1 fruit fly cellular context compared by ENCODE assay signal in the genomic region with DNA sequence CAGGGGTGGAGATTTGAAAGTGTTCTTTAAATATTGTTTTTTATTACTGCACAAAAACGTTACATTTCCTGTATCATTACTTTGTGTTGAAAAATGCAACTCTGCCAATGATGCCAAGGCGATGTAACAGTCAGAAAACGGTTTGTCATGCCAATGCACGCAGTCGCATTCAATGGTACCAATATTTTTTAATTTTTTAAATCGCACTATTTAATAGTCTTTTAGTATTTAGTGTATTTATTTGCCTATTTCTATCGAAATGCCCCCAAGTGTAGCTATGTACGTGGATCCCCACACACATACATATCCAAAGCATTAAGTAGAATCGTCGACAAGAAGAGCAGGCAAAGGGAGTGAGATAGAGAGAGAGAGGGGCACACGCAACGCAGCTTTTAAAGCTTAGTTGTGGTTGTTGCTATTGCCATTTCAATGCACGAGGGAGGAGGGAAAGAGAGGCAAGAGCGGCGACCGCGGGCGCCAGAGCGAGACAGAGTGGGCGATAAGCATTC.
TF ChIP-seq lines count a peak whose summit lies in the region.

No protein-coding gene starts in this region.

TF ChIP-seq in whole organism, prepupa, 60 proteins besides CTCF, POLR2A, EP300 and RAD21 (continued from another document):
- peak; percentile 73 for TF ChIP-seq spab (GFP tag; optimal IDR thresholded peaks at IDR 0.05; lab: Kevin White, UChicago)
- peak; percentile 42 for TF ChIP-seq CG34406 (GFP tag; optimal IDR thresholded peaks at IDR 0.05; lab: Kevin White, UChicago)
- TF ChIP-seq CG8632 (GFP tag; optimal IDR thresholded peaks at IDR 0.05; lab: Kevin White, UChicago) = peak; percentile 31
- TF ChIP-seq CG31627 (GFP tag; optimal IDR thresholded peaks at IDR 0.05; lab: Kevin White, UChicago) = peak; percentile 37
- TF ChIP-seq CG32006 (GFP tag; optimal IDR thresholded peaks at IDR 0.05; lab: Kevin White, UChicago) = peak; percentile 89
